Worm (Caenorhabditis elegans) whole organism, L2 larva: ENCODE results near the gene C10G8.8.

Experiments used
- ama-1 ChIP-seq: fragments of 150-350 bp; optimal IDR thresholded peaks from 2 replicates; lab custom pipeline; 2018; ENCODE audit warnings: inconsistent platforms
- ceh-82 ChIP-seq: fragments of 150-350 bp; optimal IDR thresholded peaks from 2 replicates; lab custom pipeline; 2014; ENCODE audit warnings: missing biosample characterization, missing genetic modification characterization
- egl-27 ChIP-seq: sonication (generic microtip); optimal IDR thresholded peaks from 3 replicates; lab custom pipeline; 2017; ENCODE audit warnings: missing biosample characterization, missing genetic modification reagents, missing genetic modification characterization
- elt-1 ChIP-seq: fragments of 150-350 bp; optimal IDR thresholded peaks from 2 replicates; lab custom pipeline; 2014; ENCODE audit warnings: missing biosample characterization, missing genetic modification characterization
- fos-1 ChIP-seq: fragments of 150-350 bp; optimal IDR thresholded peaks from 2 replicates; lab custom pipeline; 2014; ENCODE audit warnings: missing biosample characterization, missing genetic modification characterization
- mbf-1 ChIP-seq: sonication (generic microtip); optimal IDR thresholded peaks from 2 replicates; lab custom pipeline; 2017; ENCODE audit warnings: missing biosample characterization, missing genetic modification characterization
- mdl-1 ChIP-seq, 2 experiments: fragments of 150-350 bp in 1 of 2; sonication (generic microtip) in 1 of 2; optimal IDR thresholded peaks; 2 replicates each; lab custom pipeline; 2017; ENCODE audit warnings: missing biosample characterization in 2 of 2, missing genetic modification characterization in 2 of 2
- nhr-10 ChIP-seq: sonication (generic microtip); optimal IDR thresholded peaks from 2 replicates; lab custom pipeline; 2017; ENCODE audit warnings: missing biosample characterization, missing genetic modification characterization
- nhr-237 ChIP-seq: fragments of 150-350 bp; optimal IDR thresholded peaks from 2 replicates; lab custom pipeline; 2014; ENCODE audit warnings: missing biosample characterization, missing genetic modification characterization
- sem-4 ChIP-seq: fragments of 150-350 bp; optimal IDR thresholded peaks from 2 replicates; lab custom pipeline; 2014; ENCODE audit warnings: missing biosample characterization, missing genetic modification reagents, missing genetic modification characterization
- unc-39 ChIP-seq: fragments of 150-350 bp; optimal IDR thresholded peaks from 2 replicates; lab custom pipeline; 2014; ENCODE audit warnings: missing biosample characterization, missing genetic modification characterization
- unc-55 ChIP-seq: fragments of 150-350 bp; sonication (generic microtip); optimal IDR thresholded peaks from 3 replicates; lab custom pipeline; 2014; ENCODE audit warnings: missing biosample characterization, missing genetic modification reagents, missing genetic modification characterization

ce11 chrV:5311635-5312034 lies 16.6 kb downstream of the C10G8.8 start, which contains the start of gene C10G8.4:
- TF ChIP-seq mbf-1 (tag; lab: Kevin White, UChicago) (no peak), unc-39 (tag; lab: Kevin White, UChicago) (no peak), elt-1 (no peak), mdl-1 (tag; optimal IDR thresholded peaks at IDR 0.05; lab: Kevin White, UChicago) (no peak), unc-55 (GFP tag; lab: Kevin White, UChicago) (no peak), ama-1 (lab: Kevin White, UChicago) (no peak), ceh-82 (tag; lab: Kevin White, UChicago) (no peak), fos-1 (tag; lab: Kevin White, UChicago) (no peak), sem-4 (no peak), nhr-10 (tag; lab: Kevin White, UChicago) (no peak), egl-27 (tag; lab: Kevin White, UChicago) (no peak), nhr-237 (tag; lab: Kevin White, UChicago) (no peak)
